Fruit fly (Drosophila melanogaster) Kc167 (cell line): ENCODE data around the gene Alp1.

Experiments used
- Myc ChIP-seq: fragments of >200 bp; optimal IDR thresholded peaks from 2 replicates; lab custom pipeline; 2017; ENCODE audit warnings: missing external identifiers
- Sin3A ChIP-seq: fragments of >200 bp; optimal IDR thresholded peaks from 2 replicates; lab custom pipeline; 2018; ENCODE audit warnings: missing external identifiers
- h ChIP-seq: fragments of >200 bp; optimal IDR thresholded peaks from 3 replicates; lab custom pipeline; 2018; ENCODE audit warnings: missing external identifiers
- insv ChIP-seq: fragments of >200 bp; optimal IDR thresholded peaks from 3 replicates; lab custom pipeline; 2018; ENCODE audit warnings: missing external identifiers
- psq ChIP-seq: fragments of >200 bp; optimal IDR thresholded peaks from 2 replicates; lab custom pipeline; 2017; ENCODE audit warnings: missing external identifiers
- ttk ChIP-seq: sonication (Bioruptor generic); optimal IDR thresholded peaks from 2 replicates; lab custom pipeline; 2017; ENCODE audit warnings: missing external identifiers

- TF ChIP-seq h (lab: Kevin White, UChicago) (no peak), Myc (lab: Kevin White, UChicago) (no peak), ttk (no peak), insv (lab: Kevin White, UChicago) (no peak), psq (lab: Kevin White, UChicago) (no peak), Sin3A (lab: Kevin White, UChicago) (no peak)
Measured at dm6 chr3L:21412140-21412539, 32.5 kb downstream of the Alp1 start.
